Worm (Caenorhabditis elegans) whole organism, mixed stage, embryonic: Measurements from ENCODE around the gene ZK1193.2.

Source experiments
- drap-1 ChIP-seq: fragments of 200-800 bp; sonication (Bioruptor generic); optimal IDR thresholded peaks from 3 replicates; lab custom pipeline; 2018; ENCODE audit warnings: mild to moderate bottlenecking, missing genetic modification characterization, missing compliant biosample characterization
- elt-1 ChIP-seq: sonication (generic microtip); optimal IDR thresholded peaks from 2 replicates; lab custom pipeline; 2017; ENCODE audit warnings: missing genetic modification characterization, mild to moderate bottlenecking, missing compliant biosample characterization, antibody characterized with exemption, moderate library complexity, borderline replicate concordance; ENCODE audit not compliant: insufficient read depth
- nhr-76 ChIP-seq: sonication (generic microtip); optimal IDR thresholded peaks from 2 replicates; lab custom pipeline; 2017; ENCODE audit warnings: missing biosample characterization, missing genetic modification characterization

DNA sequence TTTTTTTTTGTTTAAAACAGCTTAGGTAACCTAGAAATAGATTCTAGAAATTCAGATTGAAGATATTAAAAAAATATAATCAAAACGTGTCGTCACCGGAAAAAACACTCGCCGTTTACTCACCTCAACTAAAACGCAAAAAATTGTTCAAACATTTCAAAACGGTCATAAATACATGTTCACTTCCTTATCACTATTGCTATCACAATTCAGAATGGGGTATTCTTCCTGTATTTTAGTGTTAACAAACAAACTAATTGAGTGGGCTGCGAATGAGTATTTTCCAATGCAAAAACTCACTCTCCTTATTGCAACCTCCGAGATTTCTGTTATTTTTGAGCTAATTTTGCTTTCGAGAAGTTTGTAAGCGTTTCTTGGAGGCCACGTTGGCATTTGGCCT, 24.4 kb upstream of the ZK1193.2 start, which contains the start of gene F52D1.2:
- no peak for TF ChIP-seq drap-1 (GFP tag; lab: Kevin White, UChicago)
- no peak for TF ChIP-seq elt-1 (tag; lab: Kevin White, UChicago)
- TF ChIP-seq nhr-76 (tag; lab: Kevin White, UChicago) = no peak
